Worm (Caenorhabditis elegans) whole organism, L1 larva: ENCODE measurements around the gene F43G6.16.

Source experiments
- C04F5.9 ChIP-seq: sonication (generic microtip); optimal IDR thresholded peaks from 2 replicates; lab custom pipeline; 2016; ENCODE audit warnings: missing genetic modification characterization, missing compliant biosample characterization
- C34B4.2 ChIP-seq: sonication (generic microtip); optimal IDR thresholded peaks from 2 replicates; lab custom pipeline; 2017; ENCODE audit warnings: mild to moderate bottlenecking, missing genetic modification characterization, missing compliant biosample characterization
- alr-1 ChIP-seq: fragments of 200-800 bp; sonication (Bioruptor generic); optimal IDR thresholded peaks from 2 replicates; lab custom pipeline; 2018; ENCODE audit warnings: borderline replicate concordance, mild to moderate bottlenecking, missing genetic modification characterization, missing compliant biosample characterization
- aly-2 ChIP-seq: fragments of 150-350 bp; optimal IDR thresholded peaks from 2 replicates; lab custom pipeline; 2014; ENCODE audit warnings: missing biosample characterization, missing genetic modification characterization
- ama-1 ChIP-seq: fragments of 150-350 bp; optimal IDR thresholded peaks from 2 replicates; lab custom pipeline; 2014
- blmp-1 ChIP-seq: fragments of 150-350 bp; optimal IDR thresholded peaks from 2 replicates; lab custom pipeline; 2014; ENCODE audit warnings: missing biosample characterization, missing genetic modification characterization
- ceh-82 ChIP-seq, 3 experiments: fragments of 150-350 bp in 1 of 3; sonication (generic microtip) in 2 of 3; optimal IDR thresholded peaks; 2 replicates each; lab custom pipeline; 2014 to 2017; ENCODE audit warnings: missing biosample characterization in 3 of 3, missing genetic modification characterization in 3 of 3
- ceh-88 ChIP-seq: fragments of 200-800 bp; sonication (Bioruptor generic); IDR thresholded peaks from 2 replicates; pipeline ENCODE4 v1.3.6; 2022; ENCODE audit warnings: missing genetic modification characterization, missing compliant biosample characterization
- ceh-90 ChIP-seq: sonication (generic microtip); optimal IDR thresholded peaks from 2 replicates; lab custom pipeline; 2016; ENCODE audit warnings: missing genetic modification characterization, missing compliant biosample characterization
- dpl-1 ChIP-seq, 3 experiments: fragments of 150-350 bp in 2 of 3; sonication (generic microtip) in 1 of 3; optimal IDR thresholded peaks; 2 replicates each; lab custom pipeline; 2014 to 2017; ENCODE audit warnings: missing biosample characterization in 3 of 3, missing genetic modification characterization in 3 of 3, missing genetic modification reagents in 3 of 3
- efl-1 ChIP-seq, 4 experiments: fragments of 150-350 bp; optimal IDR thresholded peaks in 3 of 4; peaks in 1 of 4; 1 replicate in 1 of 4; 2 replicates in 3 of 4; lab custom pipeline; 2014; ENCODE audit warnings: missing biosample characterization in 2 of 4, missing genetic modification characterization in 2 of 4, missing genetic modification reagents in 2 of 4
- egl-13 ChIP-seq: sonication (generic microtip); optimal IDR thresholded peaks from 2 replicates; lab custom pipeline; 2016; ENCODE audit warnings: missing genotype, missing genetic modification reagents, missing genetic modification characterization, missing compliant biosample characterization
- egl-27 ChIP-seq, 2 experiments: fragments of 150-350 bp in 1 of 2; sonication (generic microtip); optimal IDR thresholded peaks; 3 replicates each; lab custom pipeline; 2017 to 2018; ENCODE audit warnings: missing biosample characterization in 2 of 2, missing genetic modification characterization in 2 of 2, missing genetic modification reagents in 2 of 2
- fos-1 ChIP-seq: fragments of 150-350 bp; optimal IDR thresholded peaks from 2 replicates; lab custom pipeline; 2014; ENCODE audit warnings: missing biosample characterization, missing genetic modification characterization
- grh-1 ChIP-seq: fragments of 200-800 bp; sonication (Bioruptor generic); IDR thresholded peaks from 2 replicates; pipeline ENCODE4 v1.3.6; 2022; ENCODE audit warnings: missing genetic modification reagents, missing genetic modification characterization, missing compliant biosample characterization
- irx-1 ChIP-seq: sonication (generic microtip); optimal IDR thresholded peaks from 2 replicates; lab custom pipeline; 2016; ENCODE audit warnings: missing genetic modification characterization, missing compliant biosample characterization
- isw-1 ChIP-seq: fragments of 200-800 bp; sonication (Bioruptor generic); IDR thresholded peaks from 2 replicates; pipeline ENCODE4 v1.3.6; 2022; ENCODE audit warnings: missing genetic modification characterization, missing compliant biosample characterization
- lin-13 ChIP-seq: fragments of 150-350 bp; optimal IDR thresholded peaks from 2 replicates; lab custom pipeline; 2014; ENCODE audit warnings: missing biosample characterization, missing genetic modification reagents, missing genetic modification characterization
- lin-15B ChIP-seq: fragments of 150-350 bp; sonication (generic microtip); optimal IDR thresholded peaks from 3 replicates; lab custom pipeline; 2014; ENCODE audit warnings: missing biosample characterization, missing genetic modification characterization
- lin-35 ChIP-seq, 2 experiments: fragments of 150-350 bp; optimal IDR thresholded peaks; 2 replicates each; lab custom pipeline; 2014; ENCODE audit warnings: missing biosample characterization in 2 of 2, missing genetic modification characterization in 2 of 2, missing genetic modification reagents in 2 of 2
- lir-3 ChIP-seq: sonication (generic microtip); optimal IDR thresholded peaks from 2 replicates; lab custom pipeline; 2016; ENCODE audit warnings: mild to moderate bottlenecking, missing genetic modification characterization, moderate library complexity, missing compliant biosample characterization; ENCODE audit not compliant: poor library complexity
- lsy-2 ChIP-seq, 2 experiments: fragments of 150-350 bp; optimal IDR thresholded peaks; 2 replicates each; lab custom pipeline; 2014; ENCODE audit warnings: missing biosample characterization in 2 of 2, missing genetic modification characterization in 2 of 2
- mab-9 ChIP-seq: fragments of 200-800 bp; sonication (Bioruptor generic); IDR thresholded peaks from 2 replicates; pipeline ENCODE4 v1.3.6; 2022; ENCODE audit warnings: missing genetic modification reagents, missing genetic modification characterization, missing compliant biosample characterization
- mdl-1 ChIP-seq, 2 experiments: fragments of 150-350 bp; optimal IDR thresholded peaks; 2 replicates each; lab custom pipeline; 2014 to 2017; ENCODE audit warnings: missing biosample characterization in 2 of 2, missing genetic modification characterization in 2 of 2, inconsistent platforms in 1 of 2
- mep-1 ChIP-seq: fragments of 150-350 bp; optimal IDR thresholded peaks from 2 replicates; lab custom pipeline; 2014; ENCODE audit warnings: missing biosample characterization, missing genetic modification characterization
- nhr-12 ChIP-seq: sonication (generic microtip); optimal IDR thresholded peaks from 2 replicates; lab custom pipeline; 2017; ENCODE audit warnings: missing biosample characterization, missing genetic modification characterization
- nhr-47 ChIP-seq: sonication (generic microtip); optimal IDR thresholded peaks from 2 replicates; lab custom pipeline; 2016; ENCODE audit warnings: mild to moderate bottlenecking, missing genetic modification characterization, moderate library complexity, missing compliant biosample characterization
- nhr-71 ChIP-seq: sonication (generic microtip); optimal IDR thresholded peaks from 2 replicates; lab custom pipeline; 2016; ENCODE audit warnings: mild to moderate bottlenecking, missing genetic modification characterization, moderate library complexity, missing compliant biosample characterization
- nhr-77 ChIP-seq: fragments of 150-350 bp; optimal IDR thresholded peaks from 2 replicates; lab custom pipeline; 2014; ENCODE audit warnings: missing biosample characterization, missing genetic modification characterization
- nhr-85 ChIP-seq: sonication (generic microtip); peaks from one replicate; lab custom pipeline; 2016; ENCODE audit warnings: missing genetic modification characterization, inconsistent platforms, missing compliant biosample characterization
- nhr-90 ChIP-seq: sonication (generic microtip); optimal IDR thresholded peaks from 2 replicates; lab custom pipeline; 2016; ENCODE audit warnings: mild to moderate bottlenecking, missing genetic modification characterization, missing compliant biosample characterization; ENCODE audit not compliant: poor library complexity
- pag-3 ChIP-seq: sonication (generic microtip); optimal IDR thresholded peaks from 2 replicates; lab custom pipeline; 2017; ENCODE audit warnings: missing genetic modification characterization, mild to moderate bottlenecking, missing compliant biosample characterization, antibody characterized with exemption, borderline replicate concordance; ENCODE audit not compliant: insufficient read depth
- rnt-1 ChIP-seq: sonication (generic microtip); optimal IDR thresholded peaks from 2 replicates; lab custom pipeline; 2016; ENCODE audit warnings: mild to moderate bottlenecking, missing genetic modification characterization, moderate library complexity, missing compliant biosample characterization
- snpc-4 ChIP-seq: fragments of 150-350 bp; optimal IDR thresholded peaks from 2 replicates; lab custom pipeline; 2014; ENCODE audit warnings: missing biosample characterization, missing genetic modification characterization
- sptf-1 ChIP-seq: fragments of 150-350 bp; optimal IDR thresholded peaks from 2 replicates; lab custom pipeline; 2014; ENCODE audit warnings: missing biosample characterization, missing genetic modification characterization
- sup-37 ChIP-seq: fragments of 200-800 bp; sonication (Bioruptor generic); optimal IDR thresholded peaks from 2 replicates; lab custom pipeline; 2018; ENCODE audit warnings: mild to moderate bottlenecking, missing genetic modification characterization, missing compliant biosample characterization
- unc-130 ChIP-seq: fragments of 150-350 bp; optimal IDR thresholded peaks from 2 replicates; lab custom pipeline; 2017; ENCODE audit warnings: missing biosample characterization, missing genetic modification characterization, inconsistent platforms
- unc-30 ChIP-seq: sonication (generic microtip); optimal IDR thresholded peaks from 2 replicates; lab custom pipeline; 2017; ENCODE audit warnings: missing biosample characterization, missing genetic modification characterization
- unc-86 ChIP-seq: sonication (generic microtip); optimal IDR thresholded peaks from 2 replicates; lab custom pipeline; 2016; ENCODE audit warnings: missing genetic modification characterization, missing compliant biosample characterization
- vab-15 ChIP-seq: sonication (generic microtip); optimal IDR thresholded peaks from 2 replicates; lab custom pipeline; 2017; ENCODE audit warnings: missing genotype, mild to moderate bottlenecking, missing genetic modification characterization, missing compliant biosample characterization
- xbp-1 ChIP-seq: sonication (generic microtip); optimal IDR thresholded peaks from 2 replicates; lab custom pipeline; 2016; ENCODE audit warnings: missing genetic modification characterization, missing compliant biosample characterization
- ztf-11 ChIP-seq, 2 experiments: sonication (generic microtip); optimal IDR thresholded peaks; 2 replicates each; lab custom pipeline; 2016 to 2017; ENCODE audit warnings: missing genetic modification characterization in 2 of 2, missing biosample characterization in 1 of 2, missing compliant biosample characterization in 1 of 2

Gene F43G6.16

DNA sequence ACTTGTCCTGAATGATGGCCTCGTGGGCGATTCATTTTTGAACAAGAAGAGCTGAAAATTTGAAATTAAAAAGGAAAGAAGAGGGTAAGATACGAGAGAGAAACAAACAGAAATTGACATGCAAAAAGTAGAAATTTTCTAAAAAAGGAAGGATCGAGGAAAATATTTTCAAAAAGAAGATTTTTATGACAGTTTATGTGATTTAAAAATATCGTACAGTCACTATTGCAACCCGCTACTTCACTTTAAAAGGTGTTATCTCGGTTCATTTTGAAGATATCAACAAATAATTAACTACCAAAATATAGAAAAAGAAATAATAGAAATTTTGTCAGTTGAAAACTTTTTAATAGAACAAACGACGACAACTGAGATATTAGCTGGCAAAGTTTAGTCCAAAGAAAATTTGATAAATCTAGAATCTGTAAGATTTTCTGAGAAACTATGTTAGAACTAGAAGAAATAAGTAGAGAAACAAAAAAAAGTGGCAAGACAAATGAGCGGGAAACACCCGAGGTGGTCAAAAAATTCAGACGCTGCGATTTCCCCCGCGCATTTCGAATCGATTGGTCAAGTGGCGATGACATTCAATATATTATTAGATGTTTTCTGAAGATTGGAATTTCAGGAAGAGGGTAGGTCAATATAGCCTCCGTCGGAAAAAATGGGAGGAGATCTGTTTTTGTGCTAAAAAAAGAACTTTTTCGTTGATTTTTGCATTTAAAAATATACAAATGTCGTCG is 41.3 kb upstream of the F43G6.16 start, which contains the start of gene Y6D1A.1:
Gene Y6D1A.1, minus strand, starts transcription at position 51 of the 743 bp plus-strand sequence.
- TF ChIP-seq alr-1 (tag; lab: Kevin White, UChicago) (no peak), vab-15 (tag; lab: Kevin White, UChicago) (no peak), efl-1 (optimal IDR thresholded peaks at IDR 0.05; lab: Kevin White, UChicago) (no peak), efl-1 (GFP tag; optimal IDR thresholded peaks at IDR 0.05 in 1 of 2; lab: Kevin White, UChicago) (peak in 1 of 2 experiments; percentile 45)

DNA sequence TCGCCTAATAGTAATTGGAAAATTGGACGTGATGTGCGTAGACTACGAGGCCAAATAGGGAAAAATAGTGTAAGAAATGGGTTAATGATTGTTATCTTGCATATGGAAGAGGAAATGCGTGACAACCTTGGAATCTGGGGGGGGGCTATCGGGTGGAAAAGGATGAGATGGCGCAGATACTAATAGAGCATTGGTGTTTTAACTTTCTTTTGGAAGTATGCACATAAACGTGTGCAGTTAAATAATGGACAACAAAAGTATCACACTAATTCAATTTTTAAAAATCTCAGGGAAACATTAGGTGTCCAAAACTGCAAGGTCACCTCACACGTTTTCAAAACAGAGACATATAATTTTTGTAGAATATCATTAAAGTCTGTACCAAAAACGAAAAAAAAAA is 37.4 kb upstream of the F43G6.16 start, which contains the start of gene Y6D1A.2:
Gene Y6D1A.2, minus strand, starts transcription at position 101 of the 400 bp plus-strand sequence.
- TF ChIP-seq C34B4.2 (no peak), nhr-85 (peak; percentile 66), blmp-1 (peak; percentile 17)

DNA sequence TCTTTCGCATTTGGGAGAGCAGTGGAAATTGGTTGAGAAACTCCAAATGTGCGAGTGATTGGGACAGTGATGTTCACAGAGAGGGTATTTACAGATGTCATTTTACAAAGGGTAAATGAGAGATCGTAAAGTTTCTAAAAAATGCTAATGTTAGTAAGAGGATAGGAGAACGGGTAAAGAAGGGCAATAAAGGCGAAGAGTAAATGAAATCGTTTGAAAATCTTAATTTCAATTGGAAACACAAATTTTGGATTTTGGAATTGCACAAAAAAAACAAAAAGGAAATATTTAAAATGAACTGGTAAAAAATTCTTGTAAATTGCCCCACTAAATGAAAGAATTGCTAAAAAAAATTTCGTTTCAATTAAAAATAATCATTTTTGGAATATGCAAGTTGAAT is 34.0 kb upstream of the F43G6.16 start, which contains the start of gene pap-3:
Gene pap-3, minus strand, starts transcription at position 101 of the 400 bp plus-strand sequence.
- TF ChIP-seq aly-2 (tag; lab: Kevin White, UChicago), result no peak
- no peak for TF ChIP-seq rnt-1 (tag; lab: Kevin White, UChicago)
- TF ChIP-seq C34B4.2, result no peak
- TF ChIP-seq xbp-1, result no peak
- no peak for TF ChIP-seq nhr-77 (tag; lab: Kevin White, UChicago)
- TF ChIP-seq mab-9 (GFP tag; lab: Robert Waterston, UW), result no peak
- no peak for TF ChIP-seq C04F5.9
- TF ChIP-seq grh-1 (GFP tag; lab: Robert Waterston, UW), result no peak
- TF ChIP-seq unc-130 (tag; lab: Kevin White, UChicago), result no peak
- TF ChIP-seq ceh-82 (tag; optimal IDR thresholded peaks at IDR 0.05; lab: Kevin White, UChicago), result no peak
- no peak for TF ChIP-seq nhr-47 (tag; lab: Kevin White, UChicago)
- TF ChIP-seq mdl-1 (tag; optimal IDR thresholded peaks at IDR 0.05; lab: Kevin White, UChicago), result no peak
- TF ChIP-seq lin-15B (tag; lab: Kevin White, UChicago), result no peak
- TF ChIP-seq dpl-1 (GFP tag; optimal IDR thresholded peaks at IDR 0.05; lab: Kevin White, UChicago), result no peak
- no peak for TF ChIP-seq nhr-85
- no peak for TF ChIP-seq egl-13 (tag; lab: Kevin White, UChicago)
- no peak for TF ChIP-seq sptf-1 (tag; lab: Kevin White, UChicago)
- TF ChIP-seq ama-1 (lab: Kevin White, UChicago), result no peak

DNA sequence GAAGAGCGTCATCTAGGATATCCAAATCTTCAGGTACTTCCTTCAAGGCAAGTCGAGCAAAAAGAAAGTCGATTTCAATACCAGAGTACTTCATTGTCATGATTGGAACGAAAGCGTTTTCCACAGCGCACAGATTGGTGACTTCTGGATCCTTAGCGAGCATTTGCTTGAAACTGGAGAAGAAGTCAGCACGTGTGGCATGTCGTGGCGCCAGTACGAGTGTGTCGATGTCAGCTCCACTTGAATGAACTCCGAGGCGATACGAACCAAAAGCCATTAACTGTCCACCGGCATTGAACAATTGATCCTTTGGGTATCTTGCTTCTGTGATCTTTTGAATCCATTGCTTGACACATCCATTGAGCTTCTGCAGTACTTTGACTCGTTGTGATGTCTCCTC is 33.6 kb upstream of the F43G6.16 start:
- TF ChIP-seq nhr-77 (tag; lab: Kevin White, UChicago), result no peak
- TF ChIP-seq lsy-2 (tag; optimal IDR thresholded peaks at IDR 0.05; lab: Kevin White, UChicago), result no peak
- TF ChIP-seq rnt-1 (tag; lab: Kevin White, UChicago), result no peak
- TF ChIP-seq unc-130 (tag; lab: Kevin White, UChicago), result no peak
- TF ChIP-seq sup-37 (GFP tag; lab: Kevin White, UChicago), result no peak
- no peak for TF ChIP-seq isw-1
- no peak for TF ChIP-seq ama-1 (lab: Kevin White, UChicago)
- no peak for TF ChIP-seq lin-13 (GFP tag; lab: Kevin White, UChicago)
- TF ChIP-seq, all 84 proteins: peak for 0

DNA sequence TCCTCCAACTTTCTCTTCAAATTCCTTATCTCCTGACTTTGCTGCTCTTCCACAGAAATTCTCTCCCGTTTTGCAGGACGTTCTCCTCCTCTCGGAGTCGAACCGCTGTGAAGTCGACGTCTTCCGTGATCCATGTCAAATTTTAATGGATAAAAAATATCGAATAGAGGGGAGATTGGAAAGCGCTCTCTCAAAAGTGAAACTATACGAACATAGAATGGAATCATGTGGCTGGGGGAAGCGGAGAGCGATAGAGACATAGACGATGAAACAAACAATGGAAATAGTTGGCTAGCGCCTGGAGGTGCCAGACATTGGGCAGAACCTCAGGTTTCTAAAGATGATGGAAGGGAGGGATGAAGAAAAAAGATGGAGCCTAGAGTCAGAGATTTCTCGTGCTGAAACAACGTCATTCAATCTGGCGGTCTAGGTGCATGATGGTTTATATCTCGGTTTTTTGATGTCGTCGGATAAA is 31.5 kb upstream of the F43G6.16 start, which contains the start of gene F43G6.8:
Gene F43G6.8, minus strand, starts transcription at position 198 of the 475 bp plus-strand sequence.
- TF ChIP-seq fos-1, result no peak
- no peak for TF ChIP-seq pag-3
- TF ChIP-seq sup-37 (GFP tag; lab: Kevin White, UChicago), result no peak
- no peak for TF ChIP-seq unc-30
- TF ChIP-seq nhr-12, result no peak
- no peak for TF ChIP-seq ztf-11 (tag; optimal IDR thresholded peaks at IDR 0.05; lab: Kevin White, UChicago)
- no peak for TF ChIP-seq nhr-77 (tag; lab: Kevin White, UChicago)
- TF ChIP-seq lin-35 (GFP tag; optimal IDR thresholded peaks at IDR 0.05; lab: Kevin White, UChicago), result peak; percentile 46 to 64
- TF ChIP-seq nhr-90, result no peak
- peak in 1 of 3 experiments; percentile 47 for TF ChIP-seq ceh-82 (tag; optimal IDR thresholded peaks at IDR 0.05; lab: Kevin White, UChicago)
- TF ChIP-seq unc-86, result peak; percentile 12
- TF ChIP-seq irx-1 (tag; lab: Kevin White, UChicago), result no peak
- TF ChIP-seq rnt-1 (tag; lab: Kevin White, UChicago), result peak; percentile 56
- TF ChIP-seq ceh-88 (GFP tag; lab: Robert Waterston, UW), result no peak
- TF ChIP-seq ceh-90 (tag; lab: Kevin White, UChicago), result no peak
- peak; percentile 33 for TF ChIP-seq lir-3 (tag; lab: Kevin White, UChicago)
- peak; percentile 44 for TF ChIP-seq snpc-4 (tag; lab: Kevin White, UChicago)
- TF ChIP-seq mep-1 (tag; lab: Kevin White, UChicago), result peak; percentile 71
- TF ChIP-seq nhr-85, result no peak
- TF ChIP-seq egl-27 (tag; optimal IDR thresholded peaks at IDR 0.05; lab: Kevin White, UChicago), result no peak
- peak; percentile 61 for TF ChIP-seq nhr-71 (tag; lab: Kevin White, UChicago)
